Worm (Caenorhabditis elegans) whole organism, L2 larva: ENCODE measurements around the gene hpo-26.

ENCODE experiments used
- C34F6.9 ChIP-seq: fragments of 150-350 bp; optimal IDR thresholded peaks from 2 replicates; lab custom pipeline; 2014; ENCODE audit warnings: missing biosample characterization, missing genetic modification characterization
- F13H6.1 ChIP-seq: sonication (generic microtip); optimal IDR thresholded peaks from 2 replicates; lab custom pipeline; 2016; ENCODE audit warnings: missing genetic modification characterization, missing compliant biosample characterization
- R02D3.7 ChIP-seq: fragments of 150-350 bp; optimal IDR thresholded peaks from 2 replicates; lab custom pipeline; 2014; ENCODE audit warnings: missing biosample characterization, missing genetic modification characterization
- Y55F3AM.14 ChIP-seq: fragments of 200-800 bp; sonication (Bioruptor generic); optimal IDR thresholded peaks from 2 replicates; lab custom pipeline; 2018; ENCODE audit warnings: mild to moderate bottlenecking, missing genetic modification characterization, missing compliant biosample characterization
- ZK546.5 ChIP-seq: sonication (generic microtip); optimal IDR thresholded peaks from 2 replicates; lab custom pipeline; 2017; ENCODE audit warnings: missing biosample characterization, missing genetic modification characterization
- alr-1 ChIP-seq: fragments of 150-350 bp; optimal IDR thresholded peaks from 2 replicates; lab custom pipeline; 2014; ENCODE audit warnings: missing biosample characterization, missing genetic modification characterization
- aly-2 ChIP-seq: fragments of 150-350 bp; optimal IDR thresholded peaks from 2 replicates; lab custom pipeline; 2014; ENCODE audit warnings: missing biosample characterization, missing genetic modification characterization
- ama-1 ChIP-seq: fragments of 150-350 bp; optimal IDR thresholded peaks from 2 replicates; lab custom pipeline; 2018; ENCODE audit warnings: inconsistent platforms
- blmp-1 ChIP-seq: sonication (generic microtip); optimal IDR thresholded peaks from 2 replicates; lab custom pipeline; 2017; ENCODE audit warnings: missing genetic modification characterization, mild to moderate bottlenecking, missing compliant biosample characterization, antibody characterized with exemption, moderate library complexity; ENCODE audit not compliant: insufficient read depth
- ceh-16 ChIP-seq: fragments of 150-350 bp; optimal IDR thresholded peaks from 2 replicates; lab custom pipeline; 2014; ENCODE audit warnings: missing biosample characterization, missing genetic modification characterization
- ceh-82 ChIP-seq: fragments of 150-350 bp; optimal IDR thresholded peaks from 2 replicates; lab custom pipeline; 2014; ENCODE audit warnings: missing biosample characterization, missing genetic modification characterization
- crh-2 ChIP-seq: sonication (generic microtip); optimal IDR thresholded peaks from 2 replicates; lab custom pipeline; 2017; ENCODE audit warnings: missing biosample characterization, missing genetic modification characterization
- dmd-4 ChIP-seq: sonication (generic microtip); optimal IDR thresholded peaks from 2 replicates; lab custom pipeline; 2017; ENCODE audit warnings: missing biosample characterization, missing genetic modification characterization
- egl-27 ChIP-seq: sonication (generic microtip); optimal IDR thresholded peaks from 3 replicates; lab custom pipeline; 2017; ENCODE audit warnings: missing biosample characterization, missing genetic modification reagents, missing genetic modification characterization
- elt-1 ChIP-seq: fragments of 150-350 bp; optimal IDR thresholded peaks from 2 replicates; lab custom pipeline; 2014; ENCODE audit warnings: missing biosample characterization, missing genetic modification characterization
- elt-3 ChIP-seq: sonication (generic microtip); optimal IDR thresholded peaks from 2 replicates; lab custom pipeline; 2017; ENCODE audit warnings: missing biosample characterization, missing genetic modification characterization
- fos-1 ChIP-seq: fragments of 150-350 bp; optimal IDR thresholded peaks from 2 replicates; lab custom pipeline; 2014; ENCODE audit warnings: missing biosample characterization, missing genetic modification characterization
- gmeb-1 ChIP-seq: fragments of 150-350 bp; optimal IDR thresholded peaks from 2 replicates; lab custom pipeline; 2014; ENCODE audit warnings: missing biosample characterization, missing genetic modification characterization
- lin-11 ChIP-seq: fragments of 150-350 bp; sonication (generic microtip); optimal IDR thresholded peaks from 2 replicates; lab custom pipeline; 2014; ENCODE audit warnings: missing biosample characterization, missing genetic modification characterization, inconsistent platforms, mixed read lengths
- lin-13 ChIP-seq: fragments of 150-350 bp; optimal IDR thresholded peaks from 2 replicates; lab custom pipeline; 2014; ENCODE audit warnings: missing biosample characterization, missing genetic modification reagents, missing genetic modification characterization
- lin-39 ChIP-seq: fragments of 150-350 bp; optimal IDR thresholded peaks from 2 replicates; lab custom pipeline; 2014; ENCODE audit warnings: missing biosample characterization, missing genetic modification reagents, missing genetic modification characterization
- lsy-2 ChIP-seq, 2 experiments: fragments of 150-350 bp in 1 of 2; sonication (generic microtip) in 1 of 2; optimal IDR thresholded peaks; 2 replicates each; lab custom pipeline; 2014 to 2017; ENCODE audit warnings: missing biosample characterization in 2 of 2, missing genetic modification characterization in 2 of 2
- mab-5 ChIP-seq: fragments of 150-350 bp; optimal IDR thresholded peaks from 2 replicates; lab custom pipeline; 2014; ENCODE audit warnings: missing biosample characterization, missing genetic modification characterization
- mbf-1 ChIP-seq: sonication (generic microtip); optimal IDR thresholded peaks from 2 replicates; lab custom pipeline; 2017; ENCODE audit warnings: missing biosample characterization, missing genetic modification characterization
- mdl-1 ChIP-seq, 2 experiments: fragments of 150-350 bp in 1 of 2; sonication (generic microtip) in 1 of 2; optimal IDR thresholded peaks; 2 replicates each; lab custom pipeline; 2017; ENCODE audit warnings: missing biosample characterization in 2 of 2, missing genetic modification characterization in 2 of 2
- nhr-10 ChIP-seq: sonication (generic microtip); optimal IDR thresholded peaks from 2 replicates; lab custom pipeline; 2017; ENCODE audit warnings: missing biosample characterization, missing genetic modification characterization
- nhr-11 ChIP-seq: fragments of 150-350 bp; optimal IDR thresholded peaks from 2 replicates; lab custom pipeline; 2014; ENCODE audit warnings: missing biosample characterization, missing genetic modification characterization
- nhr-12 ChIP-seq: fragments of 150-350 bp; optimal IDR thresholded peaks from 2 replicates; lab custom pipeline; 2014; ENCODE audit warnings: missing biosample characterization, missing genetic modification characterization
- nhr-129 ChIP-seq: fragments of 150-350 bp; optimal IDR thresholded peaks from 2 replicates; lab custom pipeline; 2014; ENCODE audit warnings: missing biosample characterization, missing genetic modification characterization
- nhr-21 ChIP-seq: fragments of 150-350 bp; optimal IDR thresholded peaks from 2 replicates; lab custom pipeline; 2014; ENCODE audit warnings: missing biosample characterization, missing genetic modification characterization
- nhr-23 ChIP-seq: fragments of 150-350 bp; optimal IDR thresholded peaks from 2 replicates; lab custom pipeline; 2014; ENCODE audit warnings: missing biosample characterization, missing genetic modification reagents, missing genetic modification characterization
- nhr-237 ChIP-seq: fragments of 150-350 bp; optimal IDR thresholded peaks from 2 replicates; lab custom pipeline; 2014; ENCODE audit warnings: missing biosample characterization, missing genetic modification characterization
- nhr-25 ChIP-seq: fragments of 150-350 bp; sonication (generic microtip); optimal IDR thresholded peaks from 3 replicates; lab custom pipeline; 2014; ENCODE audit warnings: missing biosample characterization, missing genetic modification characterization
- nhr-6 ChIP-seq: fragments of 150-350 bp; optimal IDR thresholded peaks from 2 replicates; lab custom pipeline; 2014; ENCODE audit warnings: missing biosample characterization, missing genetic modification characterization
- nhr-77 ChIP-seq: fragments of 150-350 bp; optimal IDR thresholded peaks from 2 replicates; lab custom pipeline; 2014; ENCODE audit warnings: missing biosample characterization, missing genetic modification characterization
- peb-1 ChIP-seq: fragments of 150-350 bp; optimal IDR thresholded peaks from 2 replicates; lab custom pipeline; 2014; ENCODE audit warnings: missing biosample characterization, missing genetic modification characterization
- sem-4 ChIP-seq: fragments of 150-350 bp; optimal IDR thresholded peaks from 2 replicates; lab custom pipeline; 2014; ENCODE audit warnings: missing biosample characterization, missing genetic modification reagents, missing genetic modification characterization
- skn-1 ChIP-seq: sonication (generic microtip); optimal IDR thresholded peaks from 2 replicates; lab custom pipeline; 2017; ENCODE audit warnings: missing biosample characterization, missing genetic modification characterization
- sma-3 ChIP-seq: sonication (generic microtip); optimal IDR thresholded peaks from 2 replicates; lab custom pipeline; 2016; ENCODE audit warnings: missing genetic modification reagents, missing genetic modification characterization, missing compliant biosample characterization
- sma-9 ChIP-seq, 2 experiments: fragments of 150-350 bp in 1 of 2; sonication (generic microtip) in 1 of 2; optimal IDR thresholded peaks; 2 replicates each; lab custom pipeline; 2014 to 2016; ENCODE audit warnings: missing genetic modification characterization in 2 of 2, mild to moderate bottlenecking in 1 of 2, missing biosample characterization in 1 of 2, missing compliant biosample characterization in 1 of 2, missing genetic modification reagents in 1 of 2, moderate library complexity in 1 of 2
- snpc-4 ChIP-seq: fragments of 150-350 bp; optimal IDR thresholded peaks from 2 replicates; lab custom pipeline; 2014; ENCODE audit warnings: missing biosample characterization, missing genetic modification characterization
- unc-39 ChIP-seq: fragments of 150-350 bp; optimal IDR thresholded peaks from 2 replicates; lab custom pipeline; 2014; ENCODE audit warnings: missing biosample characterization, missing genetic modification characterization
- unc-55 ChIP-seq: fragments of 150-350 bp; sonication (generic microtip); optimal IDR thresholded peaks from 3 replicates; lab custom pipeline; 2014; ENCODE audit warnings: missing biosample characterization, missing genetic modification reagents, missing genetic modification characterization
- unc-62 ChIP-seq: fragments of 150-350 bp; optimal IDR thresholded peaks from 2 replicates; lab custom pipeline; 2014; ENCODE audit warnings: missing biosample characterization, missing genetic modification reagents, missing genetic modification characterization
- ztf-1 ChIP-seq: fragments of 200-800 bp; sonication (Bioruptor generic); conservative IDR thresholded peaks from 2 replicates; pipeline ENCODE4 v1.3.6; 2022; ENCODE audit warnings: missing genetic modification characterization, missing compliant biosample characterization
- ztf-11 ChIP-seq: sonication (generic microtip); optimal IDR thresholded peaks from 2 replicates; lab custom pipeline; 2017; ENCODE audit warnings: missing biosample characterization, missing genetic modification characterization
- ztf-4 ChIP-seq: fragments of 150-350 bp; optimal IDR thresholded peaks from 2 replicates; lab custom pipeline; 2014; ENCODE audit warnings: missing biosample characterization, missing genetic modification characterization

Gene hpo-26

DNA sequence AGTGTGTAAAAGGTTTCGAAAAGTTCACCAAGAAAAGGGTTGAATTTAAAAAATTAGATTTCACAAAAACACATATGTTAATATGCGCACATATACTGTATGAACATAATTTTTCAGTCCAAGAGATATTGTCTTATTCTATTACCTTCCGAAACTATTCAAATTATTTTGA is 14.7 kb downstream of the hpo-26 start, which contains the start of gene F46E10.3:
Gene F46E10.3, plus strand, starts transcription at position 73 of the 172 bp plus-strand sequence.
- TF ChIP-seq alr-1 (no peak), mdl-1 (tag; optimal IDR thresholded peaks at IDR 0.05; lab: Kevin White, UChicago) (no peak), nhr-11 (tag; lab: Kevin White, UChicago) (no peak), unc-55 (GFP tag; lab: Kevin White, UChicago) (no peak), R02D3.7 (tag; lab: Kevin White, UChicago) (no peak), ztf-1 (no peak), nhr-6 (tag; lab: Kevin White, UChicago) (no peak), unc-39 (no peak), sma-3 (GFP tag; lab: Kevin White, UChicago) (no peak), nhr-23 (tag; lab: Kevin White, UChicago) (no peak), crh-2 (tag; lab: Kevin White, UChicago) (no peak), ceh-82 (tag; lab: Kevin White, UChicago) (no peak)

DNA sequence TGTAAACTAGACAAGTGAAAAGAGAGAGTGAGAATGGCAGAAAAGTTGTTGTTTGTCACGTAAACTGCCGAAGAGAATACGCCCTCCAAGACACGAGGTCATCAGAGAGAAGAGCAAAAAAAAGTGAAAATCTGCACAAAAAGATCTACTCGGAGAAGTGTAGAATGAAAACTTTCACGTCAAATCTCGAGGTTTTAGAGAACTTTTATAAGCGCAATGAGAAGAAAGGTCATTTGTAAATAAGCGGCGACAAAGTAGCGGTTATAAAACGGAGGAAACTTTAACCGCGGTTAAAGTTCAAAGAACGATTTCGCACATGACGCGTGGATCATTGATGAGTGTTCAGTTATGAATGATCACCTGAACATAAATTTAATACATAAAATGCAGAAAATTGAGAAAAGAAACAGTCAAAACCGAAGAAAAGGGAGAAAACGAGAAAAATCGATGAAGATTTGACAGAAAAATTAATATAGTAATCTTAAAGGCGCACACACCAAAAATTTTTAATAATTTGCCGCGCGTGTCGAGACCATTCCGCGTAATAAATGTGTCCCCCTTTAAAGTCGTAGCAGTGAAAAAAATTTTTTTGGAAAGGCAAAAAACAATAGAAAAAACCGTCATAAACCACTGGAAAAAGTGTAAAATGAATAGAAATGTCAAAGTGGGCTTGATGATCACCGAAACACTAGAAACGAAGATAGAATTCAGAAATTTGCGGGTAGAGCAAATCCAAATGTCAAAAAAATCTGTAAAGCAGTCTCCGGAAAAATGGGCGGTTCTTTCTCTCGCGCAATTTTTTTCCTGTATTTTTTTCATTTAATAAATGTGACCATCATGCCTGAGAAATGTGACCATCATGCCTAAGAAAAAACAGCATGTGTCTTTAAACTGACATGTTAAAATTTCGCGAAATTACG is 15.3 kb downstream of the hpo-26 start:
- TF ChIP-seq nhr-77, result no peak
- TF ChIP-seq unc-39, result no peak
- TF ChIP-seq nhr-25, result peak; percentile 74
- TF ChIP-seq alr-1, result no peak
- peak; percentile 45 for TF ChIP-seq sem-4 (tag; lab: Kevin White, UChicago)
- no peak for TF ChIP-seq nhr-10 (tag; lab: Kevin White, UChicago)
- TF ChIP-seq ztf-11 (tag; lab: Kevin White, UChicago), result no peak
- TF ChIP-seq skn-1 (tag; lab: Kevin White, UChicago), result no peak
- peak; percentile 60 for TF ChIP-seq F13H6.1 (tag; lab: Kevin White, UChicago)
- no peak for TF ChIP-seq lin-13
- peak; percentile 89 for TF ChIP-seq sma-9 (GFP tag; optimal IDR thresholded peaks at IDR 0.05; lab: Kevin White, UChicago)
- TF ChIP-seq sma-9 (tag; optimal IDR thresholded peaks at IDR 0.05; lab: Kevin White, UChicago), result no peak
- peak in 1 of 2 experiments; percentile 50 for TF ChIP-seq mdl-1 (tag; optimal IDR thresholded peaks at IDR 0.05; lab: Kevin White, UChicago)
- TF ChIP-seq ztf-1, result no peak
- TF ChIP-seq gmeb-1 (tag; lab: Kevin White, UChicago), result no peak
- peak; percentile 71 for TF ChIP-seq C34F6.9 (tag; lab: Kevin White, UChicago)
- no peak for TF ChIP-seq lin-39 (tag; lab: Kevin White, UChicago)
- peak; percentile 32 for TF ChIP-seq nhr-6 (tag; lab: Kevin White, UChicago)
- peak; percentile 75 for TF ChIP-seq fos-1 (tag; lab: Kevin White, UChicago)
- no peak for TF ChIP-seq elt-3 (tag; lab: Kevin White, UChicago)
- TF ChIP-seq dmd-4, result no peak
- peak; percentile 86 for TF ChIP-seq nhr-129 (tag; lab: Kevin White, UChicago)
- TF ChIP-seq nhr-237, result no peak
- peak; percentile 16 for TF ChIP-seq ama-1 (lab: Kevin White, UChicago)
- no peak for TF ChIP-seq aly-2 (tag; lab: Kevin White, UChicago)
- TF ChIP-seq lsy-2 (tag; optimal IDR thresholded peaks at IDR 0.05; lab: Kevin White, UChicago), result peak in 1 of 2 experiments; percentile 46
- no peak for TF ChIP-seq ztf-4
- no peak for TF ChIP-seq ZK546.5
- TF ChIP-seq lin-11, result no peak
- no peak for TF ChIP-seq snpc-4
- TF ChIP-seq nhr-11 (tag; lab: Kevin White, UChicago), result no peak
- peak; percentile 72 for TF ChIP-seq nhr-21 (tag; lab: Kevin White, UChicago)
- no peak for TF ChIP-seq unc-62
- no peak for TF ChIP-seq elt-1
- TF ChIP-seq ceh-82 (tag; lab: Kevin White, UChicago), result no peak
- no peak for TF ChIP-seq egl-27 (tag; lab: Kevin White, UChicago)
- no peak for TF ChIP-seq nhr-23 (tag; lab: Kevin White, UChicago)
- peak; percentile 96 for TF ChIP-seq blmp-1 (tag; lab: Kevin White, UChicago)
- TF ChIP-seq crh-2 (tag; lab: Kevin White, UChicago), result peak; percentile 81
- no peak for TF ChIP-seq mab-5 (tag; lab: Kevin White, UChicago)
- peak; percentile 32 for TF ChIP-seq sma-3 (GFP tag; lab: Kevin White, UChicago)
- TF ChIP-seq ceh-16 (tag; lab: Kevin White, UChicago), result no peak
- peak; percentile 30 for TF ChIP-seq Y55F3AM.14 (GFP tag; lab: Kevin White, UChicago)
- TF ChIP-seq nhr-12 (tag; lab: Kevin White, UChicago), result no peak
- no peak for TF ChIP-seq peb-1 (tag; lab: Kevin White, UChicago)
- no peak for TF ChIP-seq mbf-1
- no peak for TF ChIP-seq unc-55 (GFP tag; lab: Kevin White, UChicago)
